Fruit fly (Drosophila melanogaster) S2 (cell line): ENCODE measurements around the gene kkv.
A peak's percentile ranks its signal among the peaks of the same experiment; 100 is the strongest.

Source experiments
- CG8478 ChIP-seq: fragments of >200 bp; optimal IDR thresholded peaks from 2 replicates; lab custom pipeline; 2018
- CTCF ChIP-seq, 2 experiments: fragments of >200 bp; optimal IDR thresholded peaks; 2 replicates each; lab custom pipeline; 2018

kkv gene

dm6 chr3R:5389034-5389433 lies 3.6 kb downstream of the kkv start:
- TF ChIP-seq CTCF (optimal IDR thresholded peaks at IDR 0.05; lab: Kevin White, UChicago): no peak
- no peak for TF ChIP-seq CG8478 (lab: Kevin White, UChicago)

- TF ChIP-seq CTCF (optimal IDR thresholded peaks at IDR 0.05; lab: Kevin White, UChicago): no peak
- no peak for TF ChIP-seq CG8478 (lab: Kevin White, UChicago)
Observed at dm6 chr3R:5387996-5388395, 4.7 kb downstream of the kkv start.

- no peak for TF ChIP-seq CTCF (optimal IDR thresholded peaks at IDR 0.05; lab: Kevin White, UChicago)
Observed at dm6 chr3R:5387564-5387963, 5.1 kb downstream of the kkv start, which contains the start of gene CG14668. Gene CG14668, minus strand, starts transcription at chr3R:5387664.

dm6 chr3R:5385761-5386160 lies 6.9 kb downstream of the kkv start:
- TF ChIP-seq CTCF (optimal IDR thresholded peaks at IDR 0.05; lab: Kevin White, UChicago): no peak

- TF ChIP-seq CG8478 (lab: Kevin White, UChicago): no peak
- no peak for TF ChIP-seq CTCF (optimal IDR thresholded peaks at IDR 0.05; lab: Kevin White, UChicago)
Observed at dm6 chr3R:5376612-5377011, 16.1 kb downstream of the kkv start, which contains the start of gene 7B2. Gene 7B2, plus strand, starts transcription at chr3R:5376780.

- no peak for TF ChIP-seq CG8478 (lab: Kevin White, UChicago)
- no peak for TF ChIP-seq CTCF (optimal IDR thresholded peaks at IDR 0.05; lab: Kevin White, UChicago)
Observed at dm6 chr3R:5374720-5375119, 17.9 kb downstream of the kkv start, which contains the start of the genes hd and CG14667. Gene hd, minus strand, starts transcription at chr3R:5374962. Gene CG14667, plus strand, starts transcription at chr3R:5375022.

- TF ChIP-seq CG8478 (lab: Kevin White, UChicago): no peak
- peak in 1 of 2 experiments; percentile 48 for TF ChIP-seq CTCF (optimal IDR thresholded peaks at IDR 0.05; lab: Kevin White, UChicago)
Observed at dm6 chr3R:5371563-5371962, 21.1 kb downstream of the kkv start, which contains the start of gene Polr2F. Gene Polr2F, plus strand, starts transcription at chr3R:5371795.

dm6 chr3R:5369490-5370001 lies 23.1 kb downstream of the kkv start, which contains the start of the genes CG31542 and CG34277:
Gene CG31542, plus strand, starts transcription at chr3R:5369540.
Gene CG34277, plus strand, starts transcription at chr3R:5369540.
- no peak for TF ChIP-seq CG8478 (lab: Kevin White, UChicago)

- TF ChIP-seq CTCF (optimal IDR thresholded peaks at IDR 0.05; lab: Kevin White, UChicago) (peak; percentile 20 to 22), CG8478 (lab: Kevin White, UChicago) (no peak)
Observed at dm6 chr3R:5368170-5368781, 24.4 kb downstream of the kkv start, which contains the start of gene Cerk. Gene Cerk, minus strand, starts transcription at chr3R:5368306.

- TF ChIP-seq CG8478 (lab: Kevin White, UChicago): no peak
- TF ChIP-seq CTCF (optimal IDR thresholded peaks at IDR 0.05; lab: Kevin White, UChicago): no peak
Observed at dm6 chr3R:5367512-5368169, 25.0 kb downstream of the kkv start.

dm6 chr3R:5364539-5365273 lies 28.0 kb downstream of the kkv start:
- TF ChIP-seq CTCF (optimal IDR thresholded peaks at IDR 0.05; lab: Kevin White, UChicago) (no peak), CG8478 (lab: Kevin White, UChicago) (no peak)

- TF ChIP-seq CG8478 (lab: Kevin White, UChicago) (no peak), CTCF (optimal IDR thresholded peaks at IDR 0.05; lab: Kevin White, UChicago) (no peak)
Observed at dm6 chr3R:5363412-5363811, 29.3 kb downstream of the kkv start.

- TF ChIP-seq CG8478 (lab: Kevin White, UChicago) (no peak), CTCF (optimal IDR thresholded peaks at IDR 0.05; lab: Kevin White, UChicago) (no peak)
Observed at dm6 chr3R:5361681-5362319, 30.9 kb downstream of the kkv start.

- TF ChIP-seq CTCF (optimal IDR thresholded peaks at IDR 0.05; lab: Kevin White, UChicago) (peak in 1 of 2 experiments; percentile 11), CG8478 (lab: Kevin White, UChicago) (no peak)
Observed at dm6 chr3R:5357935-5358414, 34.7 kb downstream of the kkv start, which contains the start of gene Prosbeta7. Gene Prosbeta7, minus strand, starts transcription at chr3R:5358364.
